Worm (Caenorhabditis elegans) whole organism, late embryonic: ENCODE measurements around the gene srtx-1.
A peak's percentile ranks its signal among the peaks of the same experiment; 100 is the strongest.

Experiments
- C08G9.2 ChIP-seq: sonication (generic microtip); optimal IDR thresholded peaks from 2 replicates; lab custom pipeline; 2016; ENCODE audit warnings: mild to moderate bottlenecking, missing genetic modification characterization, moderate library complexity, missing compliant biosample characterization
- C38D4.7 ChIP-seq: fragments of 200-800 bp; sonication (Bioruptor generic); optimal IDR thresholded peaks from 2 replicates; lab custom pipeline; 2018; ENCODE audit warnings: mild to moderate bottlenecking, missing genetic modification characterization, moderate library complexity, missing compliant biosample characterization
- K02D7.2 ChIP-seq: sonication (generic microtip); optimal IDR thresholded peaks from 2 replicates; lab custom pipeline; 2017; ENCODE audit warnings: mild to moderate bottlenecking, missing genetic modification characterization, missing compliant biosample characterization
- K09A11.1 ChIP-seq: sonication (generic microtip); optimal IDR thresholded peaks from 2 replicates; lab custom pipeline; 2017; ENCODE audit warnings: antibody characterized with exemption, mild to moderate bottlenecking, missing genetic modification characterization, missing compliant biosample characterization; ENCODE audit not compliant: insufficient read depth
- ahr-1 ChIP-seq: sonication (generic microtip); optimal IDR thresholded peaks from 2 replicates; lab custom pipeline; 2016; ENCODE audit warnings: missing genetic modification characterization, missing compliant biosample characterization
- ceh-2 ChIP-seq: sonication (generic microtip); optimal IDR thresholded peaks from 2 replicates; lab custom pipeline; 2016; ENCODE audit warnings: missing genotype, missing genetic modification characterization, missing compliant biosample characterization
- ceh-31 ChIP-seq: sonication (generic microtip); optimal IDR thresholded peaks from 2 replicates; lab custom pipeline; 2016; ENCODE audit warnings: missing genetic modification characterization, missing compliant biosample characterization
- ceh-45 ChIP-seq: fragments of 200-800 bp; sonication (Bioruptor generic); IDR thresholded peaks from 2 replicates; pipeline ENCODE4 v1.3.6; 2022; ENCODE audit warnings: missing genetic modification reagents, missing genetic modification characterization, missing compliant biosample characterization
- ceh-6 ChIP-seq: fragments of 200-800 bp; sonication (Bioruptor generic); optimal IDR thresholded peaks from 2 replicates; lab custom pipeline; 2018; ENCODE audit warnings: mild to moderate bottlenecking, missing genetic modification characterization, missing compliant biosample characterization
- ceh-9 ChIP-seq: sonication (generic microtip); optimal IDR thresholded peaks from 2 replicates; lab custom pipeline; 2016; ENCODE audit warnings: mild to moderate bottlenecking, missing genetic modification characterization, inconsistent platforms, missing compliant biosample characterization
- dve-1 ChIP-seq: sonication (generic microtip); optimal IDR thresholded peaks from 2 replicates; lab custom pipeline; 2017; ENCODE audit warnings: antibody characterized with exemption, mild to moderate bottlenecking, missing genetic modification characterization, missing compliant biosample characterization
- elt-4 ChIP-seq: sonication (generic microtip); optimal IDR thresholded peaks from 2 replicates; lab custom pipeline; 2016; ENCODE audit warnings: missing genetic modification characterization, missing compliant biosample characterization
- ets-4 ChIP-seq: sonication (generic microtip); optimal IDR thresholded peaks from 2 replicates; lab custom pipeline; 2016; ENCODE audit warnings: missing genetic modification characterization, missing compliant biosample characterization
- fax-1 ChIP-seq: sonication (generic microtip); optimal IDR thresholded peaks from 2 replicates; lab custom pipeline; 2016; ENCODE audit warnings: missing genotype, missing genetic modification characterization, missing compliant biosample characterization
- fkh-6 ChIP-seq: sonication (generic microtip); optimal IDR thresholded peaks from 2 replicates; lab custom pipeline; 2016; ENCODE audit warnings: missing genetic modification characterization, missing compliant biosample characterization
- gmeb-2 ChIP-seq: sonication (generic microtip); optimal IDR thresholded peaks from 2 replicates; lab custom pipeline; 2016; ENCODE audit warnings: missing genetic modification characterization, inconsistent platforms, missing compliant biosample characterization
- hlh-30 ChIP-seq: sonication (generic microtip); optimal IDR thresholded peaks from 2 replicates; lab custom pipeline; 2017; ENCODE audit warnings: antibody characterized with exemption, missing genetic modification characterization, missing compliant biosample characterization; ENCODE audit not compliant: insufficient read depth
- hlh-8 ChIP-seq: sonication (generic microtip); optimal IDR thresholded peaks from 2 replicates; lab custom pipeline; 2016; ENCODE audit warnings: missing genotype, missing genetic modification characterization, missing compliant biosample characterization
- lim-6 ChIP-seq: sonication (generic microtip); optimal IDR thresholded peaks from 2 replicates; lab custom pipeline; 2016; ENCODE audit warnings: missing genetic modification characterization, missing compliant biosample characterization
- lin-11 ChIP-seq: fragments of 200-800 bp; sonication (Bioruptor generic); optimal IDR thresholded peaks from 2 replicates; lab custom pipeline; 2018; ENCODE audit warnings: mild to moderate bottlenecking, missing genetic modification characterization, missing compliant biosample characterization
- madf-2 ChIP-seq: sonication (generic microtip); optimal IDR thresholded peaks from 2 replicates; lab custom pipeline; 2017; ENCODE audit warnings: missing genetic modification characterization, missing compliant biosample characterization
- nhr-232 ChIP-seq: sonication (generic microtip); optimal IDR thresholded peaks from 2 replicates; lab custom pipeline; 2016; ENCODE audit warnings: missing genetic modification characterization, missing compliant biosample characterization
- odd-2 ChIP-seq: sonication (generic microtip); optimal IDR thresholded peaks from 2 replicates; lab custom pipeline; 2017; ENCODE audit warnings: antibody characterized with exemption, mild to moderate bottlenecking, missing genetic modification characterization, missing compliant biosample characterization
- pag-3 ChIP-seq: sonication (generic microtip); optimal IDR thresholded peaks from 2 replicates; lab custom pipeline; 2016; ENCODE audit warnings: missing compliant biosample characterization, missing genetic modification characterization, borderline replicate concordance
- pax-1 ChIP-seq: fragments of 150-350 bp; optimal IDR thresholded peaks from 2 replicates; lab custom pipeline; 2014; ENCODE audit warnings: missing biosample characterization, missing genetic modification characterization
- pha-2 ChIP-seq: sonication (generic microtip); optimal IDR thresholded peaks from 2 replicates; lab custom pipeline; 2017; ENCODE audit warnings: mild to moderate bottlenecking, missing genetic modification characterization, missing compliant biosample characterization
- pqm-1 ChIP-seq: sonication (generic microtip); optimal IDR thresholded peaks from 2 replicates; lab custom pipeline; 2016; ENCODE audit warnings: missing genetic modification characterization, missing compliant biosample characterization
- sdc-2 ChIP-seq: sonication (generic microtip); optimal IDR thresholded peaks from 2 replicates; lab custom pipeline; 2016; ENCODE audit warnings: missing genotype, missing genetic modification characterization, missing compliant biosample characterization
- sox-2 ChIP-seq: fragments of 200-800 bp; sonication (Bioruptor generic); IDR thresholded peaks from 2 replicates; pipeline ENCODE4 v1.3.6; 2022; ENCODE audit warnings: missing genetic modification reagents, missing genetic modification characterization, missing compliant biosample characterization
- syd-9 ChIP-seq: sonication (generic microtip); optimal IDR thresholded peaks from 2 replicates; lab custom pipeline; 2016; ENCODE audit warnings: mild to moderate bottlenecking, missing genetic modification characterization, moderate library complexity, missing compliant biosample characterization
- tbx-7 ChIP-seq: sonication (generic microtip); optimal IDR thresholded peaks from 2 replicates; lab custom pipeline; 2016; ENCODE audit warnings: missing genotype, missing genetic modification characterization, missing compliant biosample characterization
- unc-3 ChIP-seq, 2 experiments: fragments of 200-800 bp in 1 of 2; sonication (Bioruptor generic) in 1 of 2; sonication (generic microtip) in 1 of 2; conservative IDR thresholded peaks in 1 of 2; optimal IDR thresholded peaks in 1 of 2; 2 replicates each; pipeline versions ENCODE4 v1.3.6 to Lab custom; 2016 to 2022; ENCODE audit warnings: missing compliant biosample characterization in 2 of 2, missing genetic modification characterization in 2 of 2, missing genetic modification reagents in 1 of 2
- unc-42 ChIP-seq: sonication (generic microtip); optimal IDR thresholded peaks from 2 replicates; lab custom pipeline; 2016; ENCODE audit warnings: missing genotype, missing genetic modification characterization, missing compliant biosample characterization
- unc-86 ChIP-seq: sonication (generic microtip); optimal IDR thresholded peaks from 2 replicates; lab custom pipeline; 2016; ENCODE audit warnings: missing genetic modification characterization, missing compliant biosample characterization
- zip-5 ChIP-seq: sonication (generic microtip); optimal IDR thresholded peaks from 2 replicates; lab custom pipeline; 2016; ENCODE audit warnings: missing genetic modification characterization, missing compliant biosample characterization
- ztf-16 ChIP-seq: sonication (generic microtip); optimal IDR thresholded peaks from 2 replicates; lab custom pipeline; 2017; ENCODE audit warnings: missing genetic modification characterization, missing compliant biosample characterization

Gene srtx-1

DNA sequence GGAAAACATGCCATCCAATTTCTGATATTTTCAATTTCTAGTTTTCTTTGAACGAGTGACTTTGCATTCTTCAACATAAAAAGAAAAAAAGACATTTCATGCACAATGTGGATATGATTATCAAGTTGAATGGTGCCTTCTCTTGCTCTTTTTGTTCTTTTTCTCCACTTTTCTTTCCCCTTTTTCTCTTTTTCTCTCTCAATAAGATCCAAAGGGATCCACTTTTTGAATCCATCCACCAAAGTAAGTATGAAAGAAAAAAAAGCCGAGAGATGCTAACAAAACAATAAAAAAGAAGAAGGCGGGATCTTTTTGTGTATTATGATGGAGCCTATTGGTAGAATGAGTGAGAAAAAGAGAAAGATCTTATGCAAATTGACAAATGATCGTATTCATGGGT is 13.7 kb upstream of the srtx-1 start:
- peak; percentile 5 for TF ChIP-seq unc-42
- TF ChIP-seq ahr-1 (tag; lab: Kevin White, UChicago), result no peak
- no peak for TF ChIP-seq unc-86 (tag; lab: Kevin White, UChicago)

DNA sequence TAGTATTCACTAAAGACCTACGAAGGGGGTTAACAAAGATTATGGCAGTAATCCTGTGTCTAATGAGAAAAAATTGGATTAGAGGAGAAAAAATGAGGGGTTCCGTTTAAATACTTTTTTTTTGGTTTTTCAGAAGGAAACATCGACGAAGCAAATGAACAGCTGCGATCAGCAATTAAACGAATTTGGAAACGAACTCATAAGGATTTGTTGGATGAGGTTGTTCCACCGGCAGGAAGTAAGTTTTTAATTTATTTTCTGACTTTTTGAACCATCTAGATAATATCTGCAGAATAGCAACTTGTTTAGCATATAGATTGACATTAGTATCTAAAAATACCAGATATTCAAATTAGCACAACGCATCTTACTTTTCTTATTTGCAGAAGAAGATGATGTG is 7.4 kb upstream of the srtx-1 start:
- TF ChIP-seq ztf-16 (tag; lab: Kevin White, UChicago) (no peak), lim-6 (tag; lab: Kevin White, UChicago) (no peak), ceh-31 (no peak), pag-3 (tag; lab: Kevin White, UChicago) (no peak), ceh-2 (tag; lab: Kevin White, UChicago) (no peak), elt-4 (tag; lab: Kevin White, UChicago) (no peak), ceh-9 (tag; lab: Kevin White, UChicago) (no peak), dve-1 (no peak), fkh-6 (tag; lab: Kevin White, UChicago) (no peak), lin-11 (tag; lab: Kevin White, UChicago) (no peak), zip-5 (tag; lab: Kevin White, UChicago) (no peak)

DNA sequence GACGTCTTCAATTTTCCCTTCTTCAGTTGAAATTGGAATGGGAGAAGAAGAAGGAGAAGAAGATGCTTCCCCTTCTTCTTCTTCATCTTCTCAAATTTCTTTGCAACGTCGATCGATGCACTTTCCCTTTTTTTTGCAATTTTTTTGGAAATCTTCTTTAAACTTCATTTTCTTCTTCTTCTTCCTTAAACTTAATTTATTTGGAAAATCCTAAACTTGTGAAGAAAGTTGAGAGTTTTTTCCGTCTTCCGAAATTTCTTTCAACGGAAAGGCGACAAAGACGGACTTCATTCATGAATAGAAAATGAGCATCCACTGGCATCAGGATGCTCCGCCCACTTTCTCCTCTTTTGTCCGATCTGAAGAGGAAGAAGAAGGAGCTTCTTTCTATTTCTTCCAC is 6.8 kb upstream of the srtx-1 start:
- no peak for TF ChIP-seq odd-2
- no peak for TF ChIP-seq tbx-7 (tag; lab: Kevin White, UChicago)
- no peak for TF ChIP-seq dve-1
- TF ChIP-seq pha-2 (tag; lab: Kevin White, UChicago), result no peak
- peak; percentile 79 for TF ChIP-seq unc-42
- TF ChIP-seq ets-4, result no peak
- TF ChIP-seq ceh-31, result peak; percentile 13
- no peak for TF ChIP-seq unc-3 (GFP tag; conservative IDR thresholded peaks at IDR 0.05; lab: Robert Waterston, UW)
- no peak for TF ChIP-seq unc-3 (tag; optimal IDR thresholded peaks at IDR 0.05; lab: Kevin White, UChicago)
- no peak for TF ChIP-seq fkh-6 (tag; lab: Kevin White, UChicago)
- no peak for TF ChIP-seq lim-6 (tag; lab: Kevin White, UChicago)
- no peak for TF ChIP-seq hlh-30
- TF ChIP-seq nhr-232 (tag; lab: Kevin White, UChicago), result no peak
- no peak for TF ChIP-seq sdc-2
- TF ChIP-seq syd-9 (tag; lab: Kevin White, UChicago), result no peak
- no peak for TF ChIP-seq fax-1 (tag; lab: Kevin White, UChicago)
- TF ChIP-seq lin-11 (tag; lab: Kevin White, UChicago), result no peak
- TF ChIP-seq sox-2 (GFP tag; lab: Robert Waterston, UW), result no peak

DNA sequence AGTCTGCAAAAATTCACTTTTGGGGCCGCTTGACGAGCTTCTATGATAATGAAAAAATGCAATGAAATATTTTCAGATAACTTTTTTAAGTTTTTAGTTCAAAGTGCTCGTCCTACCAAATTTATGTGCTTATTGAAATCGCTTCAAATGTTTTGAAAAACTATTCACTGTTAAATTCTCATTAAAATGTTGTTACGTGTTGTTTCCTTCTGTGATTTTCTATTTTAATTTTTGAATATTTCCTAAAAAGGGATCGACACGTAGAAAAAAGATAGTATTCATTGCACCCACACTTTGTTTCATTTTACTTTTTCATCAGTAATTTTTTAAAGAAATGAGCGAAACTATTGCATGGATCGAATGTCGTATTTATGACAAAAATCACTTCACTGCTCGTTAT is 2.2 kb upstream of the srtx-1 start, which contains the start of gene B0496.6:
Gene B0496.6, plus strand, starts transcription at position 301 of the 400 bp plus-strand sequence.
- TF ChIP-seq K02D7.2 (tag; lab: Kevin White, UChicago), result no peak
- no peak for TF ChIP-seq ceh-9 (tag; lab: Kevin White, UChicago)
- TF ChIP-seq hlh-8 (tag; lab: Kevin White, UChicago), result no peak
- no peak for TF ChIP-seq gmeb-2 (tag; lab: Kevin White, UChicago)
- no peak for TF ChIP-seq C08G9.2 (tag; lab: Kevin White, UChicago)
- TF ChIP-seq ceh-6 (GFP tag; lab: Kevin White, UChicago), result no peak
- TF ChIP-seq unc-3 (GFP tag; conservative IDR thresholded peaks at IDR 0.05; lab: Robert Waterston, UW), result no peak
- no peak for TF ChIP-seq unc-3 (tag; optimal IDR thresholded peaks at IDR 0.05; lab: Kevin White, UChicago)
- no peak for TF ChIP-seq pqm-1 (tag; lab: Kevin White, UChicago)
- TF ChIP-seq C38D4.7 (GFP tag; lab: Kevin White, UChicago), result no peak
- TF ChIP-seq zip-5 (tag; lab: Kevin White, UChicago), result no peak
- TF ChIP-seq pax-1 (tag; lab: Kevin White, UChicago), result no peak
- TF ChIP-seq ets-4, result no peak
- TF ChIP-seq K09A11.1 (tag; lab: Kevin White, UChicago), result no peak
- TF ChIP-seq ceh-45 (GFP tag; lab: Robert Waterston, UW), result no peak
- no peak for TF ChIP-seq hlh-30
- TF ChIP-seq madf-2 (tag; lab: Kevin White, UChicago), result no peak
